Fruit fly (Drosophila melanogaster) whole organism, pupa: ENCODE results near the gene Tbc1d22.

Experiments used
- CG10348 ChIP-seq: fragments of 200-800 bp; sonication (Bioruptor generic); IDR thresholded peaks from 2 replicates; pipeline ENCODE4 v1.3.6; 2022; ENCODE audit warnings: missing biosample characterization, missing genetic modification characterization
- CG12605 ChIP-seq: fragments of 200-800 bp; sonication (Bioruptor generic); IDR thresholded peaks from 2 replicates; pipeline ENCODE4 v1.3.6; 2022; ENCODE audit warnings: missing biosample characterization, missing genetic modification characterization
- CG13204 ChIP-seq: fragments of 200-800 bp; sonication (Bioruptor generic); optimal IDR thresholded peaks from 2 replicates; lab custom pipeline; 2018; ENCODE audit warnings: missing biosample characterization, mild to moderate bottlenecking, missing genetic modification characterization, moderate library complexity
- CG14655 ChIP-seq: fragments of 200-800 bp; sonication (Bioruptor generic); optimal IDR thresholded peaks from 3 replicates; lab custom pipeline; 2017; ENCODE audit warnings: mild to moderate bottlenecking, missing biosample characterization, missing genetic modification reagents, missing genetic modification characterization
- CG15710 ChIP-seq: fragments of 200-800 bp; sonication (Bioruptor generic); optimal IDR thresholded peaks from 2 replicates; lab custom pipeline; 2018; ENCODE audit warnings: missing biosample characterization, mild to moderate bottlenecking, missing genetic modification characterization, moderate library complexity
- CG17806 ChIP-seq: fragments of 200-800 bp; sonication (Bioruptor generic); optimal IDR thresholded peaks from 2 replicates; lab custom pipeline; 2018; ENCODE audit warnings: missing biosample characterization, mild to moderate bottlenecking, missing genetic modification characterization, moderate library complexity
- CG32121 ChIP-seq: fragments of 200-800 bp; sonication (Bioruptor generic); IDR thresholded peaks from 2 replicates; pipeline ENCODE4 v1.3.6; 2022; ENCODE audit warnings: missing biosample characterization, missing genetic modification characterization
- CG34367 ChIP-seq: fragments of 200-800 bp; sonication (Bioruptor generic); optimal IDR thresholded peaks from 2 replicates; lab custom pipeline; 2018; ENCODE audit warnings: missing biosample characterization, mild to moderate bottlenecking, missing genetic modification characterization
- CG4496 ChIP-seq: fragments of 200-800 bp; sonication (Bioruptor generic); IDR thresholded peaks from 3 replicates; pipeline ENCODE4 v1.3.6; 2022; ENCODE audit warnings: missing biosample characterization, missing genetic modification characterization
- CG8159 ChIP-seq: fragments of 200-800 bp; sonication (Bioruptor generic); optimal IDR thresholded peaks from 3 replicates; lab custom pipeline; 2018; ENCODE audit warnings: missing biosample characterization, mild to moderate bottlenecking, missing genetic modification characterization, moderate library complexity
- CG8301 ChIP-seq: fragments of 200-800 bp; sonication (Bioruptor generic); optimal IDR thresholded peaks from 2 replicates; lab custom pipeline; 2018; ENCODE audit warnings: missing biosample characterization, mild to moderate bottlenecking, missing genetic modification characterization
- CG9948 ChIP-seq: fragments of 200-800 bp; sonication (Bioruptor generic); optimal IDR thresholded peaks from 2 replicates; lab custom pipeline; 2018; ENCODE audit warnings: missing biosample characterization, mild to moderate bottlenecking, missing genetic modification characterization, moderate library complexity
- D1 ChIP-seq: fragments of 200-800 bp; sonication (Bioruptor generic); optimal IDR thresholded peaks from 2 replicates; lab custom pipeline; 2018; ENCODE audit warnings: missing biosample characterization, mild to moderate bottlenecking, missing genetic modification characterization, moderate library complexity
- EcR ChIP-seq: fragments of 200-800 bp; sonication (Bioruptor generic); optimal IDR thresholded peaks from 3 replicates; lab custom pipeline; 2019; ENCODE audit warnings: missing biosample characterization, missing genetic modification characterization, mild to moderate bottlenecking, moderate library complexity, missing genetic modification reagents
- Ets98B ChIP-seq: fragments of 200-800 bp; sonication (Bioruptor generic); IDR thresholded peaks from 2 replicates; pipeline ENCODE4 v1.3.6; 2022; ENCODE audit warnings: missing biosample characterization, missing genetic modification characterization
- Pif1A ChIP-seq: fragments of 200-800 bp; sonication (Bioruptor generic); optimal IDR thresholded peaks from 3 replicates; lab custom pipeline; 2016; ENCODE audit warnings: missing biosample characterization, missing genetic modification characterization
- Pif1B ChIP-seq: fragments of 200-800 bp; sonication (Bioruptor generic); optimal IDR thresholded peaks from 3 replicates; lab custom pipeline; 2016; ENCODE audit warnings: missing biosample characterization, missing genetic modification characterization
- Snoo ChIP-seq: fragments of 200-800 bp; sonication (Bioruptor generic); optimal IDR thresholded peaks from 3 replicates; lab custom pipeline; 2017; ENCODE audit warnings: missing biosample characterization, mild to moderate bottlenecking, missing genetic modification characterization, inconsistent platforms
- fd96Ca ChIP-seq: fragments of 200-800 bp; sonication (Bioruptor generic); IDR thresholded peaks from 3 replicates; pipeline ENCODE4 v1.3.6; 2022; ENCODE audit warnings: missing biosample characterization, missing genetic modification characterization
- gl ChIP-seq: fragments of 200-800 bp; sonication (Bioruptor generic); optimal IDR thresholded peaks from 2 replicates; lab custom pipeline; 2018; ENCODE audit warnings: missing biosample characterization, mild to moderate bottlenecking, missing genetic modification characterization
- rn ChIP-seq: fragments of 200-800 bp; sonication (Bioruptor generic); IDR thresholded peaks from 2 replicates; pipeline ENCODE4 v1.3.6; 2022; ENCODE audit warnings: missing biosample characterization, missing genetic modification characterization

Tbc1d22 gene

DNA sequence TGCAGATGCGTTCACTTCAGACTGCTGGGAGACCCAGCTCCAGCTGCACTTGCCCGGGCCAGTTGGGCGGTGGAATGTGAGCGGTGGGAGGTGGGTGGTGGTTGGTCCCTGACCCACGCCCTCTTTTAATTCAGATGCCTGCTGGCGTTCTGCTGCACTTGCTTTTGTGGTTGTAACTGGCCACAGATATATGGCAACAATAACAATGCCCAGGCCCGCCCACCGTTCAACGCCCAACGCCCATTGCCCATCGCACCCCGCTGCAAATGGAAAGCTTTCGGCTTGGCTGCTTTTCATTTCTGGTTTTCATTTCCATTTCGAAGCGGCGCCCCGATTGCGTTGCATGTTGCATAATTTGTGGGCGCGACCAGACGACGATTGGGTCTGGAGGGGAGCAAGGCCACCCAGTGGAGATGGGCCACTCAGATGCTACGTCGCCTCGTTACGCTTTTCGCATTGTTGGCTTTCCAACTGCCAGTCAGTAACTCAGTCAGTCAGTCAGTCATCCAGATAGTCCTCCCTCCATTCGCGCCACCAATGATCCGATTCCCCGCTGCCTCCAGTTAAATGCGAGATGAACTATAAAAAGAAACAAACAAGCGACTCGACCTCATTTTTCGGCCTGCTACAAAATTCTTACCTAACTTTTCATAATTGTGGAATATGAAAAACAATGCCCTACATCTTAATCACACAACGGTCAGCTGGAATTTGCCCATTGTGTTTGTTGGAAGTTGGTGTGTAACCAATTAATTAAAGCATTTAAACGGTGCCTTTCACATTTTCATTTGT lies 11.6 kb upstream of the Tbc1d22 start:
- TF ChIP-seq rn (GFP tag; lab: Robert Waterston, UW) (no peak), EcR (peak; percentile 62), Pif1A (GFP tag; lab: Kevin White, UChicago) (no peak), CG13204 (GFP tag; lab: Kevin White, UChicago) (peak; percentile 20)

DNA sequence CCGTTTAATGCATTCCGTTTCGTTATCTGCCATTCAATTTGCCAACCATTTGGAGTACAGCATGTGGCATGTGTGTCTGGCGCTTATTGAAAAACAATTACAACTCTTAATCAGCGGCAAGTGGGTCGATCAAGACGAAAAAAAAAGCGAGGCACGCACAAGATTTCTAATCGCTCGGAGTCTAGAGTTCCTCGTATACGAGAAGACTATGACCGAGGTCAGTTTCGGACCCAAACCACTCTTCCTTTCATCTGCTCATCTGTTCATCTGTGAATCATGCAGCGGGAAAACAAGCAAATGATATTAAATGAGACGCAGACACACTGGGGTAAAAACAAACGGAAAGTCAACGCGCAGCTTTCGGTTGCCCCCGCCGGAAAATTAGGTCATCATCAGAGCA lies 10.5 kb upstream of the Tbc1d22 start:
- peak; percentile 40; the same call in 1 of the 3 replicates for TF ChIP-seq CG4496 (GFP tag; lab: Robert Waterston, UW)
- TF ChIP-seq CG9948 (tag; lab: Kevin White, UChicago): no peak

DNA sequence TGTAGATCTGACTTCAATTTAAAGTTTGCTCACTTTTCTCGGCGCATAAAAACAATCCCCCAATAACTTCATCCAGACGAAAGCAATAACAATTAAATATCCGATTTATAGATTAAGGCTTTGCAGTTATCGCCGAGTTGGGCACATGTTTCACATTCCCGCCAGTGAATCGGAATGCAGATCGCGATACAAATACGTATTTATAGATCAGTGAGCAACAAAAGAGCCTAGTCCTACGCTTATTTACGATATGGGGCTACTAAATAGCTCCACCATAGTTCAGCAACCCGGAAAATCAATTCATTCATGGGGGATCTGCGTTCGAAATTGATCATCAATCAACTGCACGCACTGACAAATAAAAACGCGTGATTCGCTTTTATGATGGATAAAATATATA lies 10.0 kb upstream of the Tbc1d22 start:
- TF ChIP-seq Pif1B (GFP tag; lab: Kevin White, UChicago) (no peak), CG4496 (GFP tag; lab: Robert Waterston, UW) (no peak), EcR (peak; percentile 64), Snoo (tag; lab: Kevin White, UChicago) (no peak)

DNA sequence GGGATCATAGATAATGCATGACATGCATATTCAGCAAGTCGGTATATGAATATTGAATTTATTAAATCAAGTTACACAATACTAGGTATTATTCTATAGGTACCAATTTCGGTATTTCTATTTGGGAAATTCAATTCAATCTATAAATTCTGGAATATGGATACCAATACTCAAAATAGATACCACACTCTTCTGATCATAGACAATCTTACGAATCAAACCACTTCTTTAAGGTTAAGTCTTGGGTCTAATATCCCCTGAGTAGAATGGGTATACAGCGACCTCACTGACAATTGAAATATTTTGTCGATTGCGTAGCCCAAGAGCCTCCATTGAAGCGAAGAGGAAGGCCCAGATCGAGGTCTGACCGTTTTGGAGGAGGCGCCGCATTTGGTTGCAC lies 9.2 kb upstream of the Tbc1d22 start:
- no peak for TF ChIP-seq CG32121 (GFP tag; lab: Robert Waterston, UW)
- TF ChIP-seq Snoo (tag; lab: Kevin White, UChicago): no peak

DNA sequence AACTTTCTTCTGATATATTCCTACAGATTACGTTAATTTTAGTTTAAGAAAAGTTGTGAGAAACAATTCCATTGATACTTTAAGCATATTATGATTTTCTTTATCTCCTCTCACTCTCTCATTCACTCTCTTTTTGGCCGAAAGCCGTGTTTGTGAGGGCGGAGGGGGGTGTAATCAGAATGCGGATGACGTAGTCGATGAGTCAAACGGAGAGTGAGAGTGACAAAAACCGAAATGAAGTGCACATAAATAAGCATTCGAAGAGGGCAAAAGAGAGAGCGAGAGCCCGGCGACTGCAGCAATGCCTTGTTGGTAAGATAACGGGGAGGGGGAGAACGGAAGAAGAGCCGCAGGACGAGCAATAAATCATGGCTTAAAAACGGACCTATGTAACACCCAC lies 7.7 kb upstream of the Tbc1d22 start:
- no peak for TF ChIP-seq CG13204 (GFP tag; lab: Kevin White, UChicago)

DNA sequence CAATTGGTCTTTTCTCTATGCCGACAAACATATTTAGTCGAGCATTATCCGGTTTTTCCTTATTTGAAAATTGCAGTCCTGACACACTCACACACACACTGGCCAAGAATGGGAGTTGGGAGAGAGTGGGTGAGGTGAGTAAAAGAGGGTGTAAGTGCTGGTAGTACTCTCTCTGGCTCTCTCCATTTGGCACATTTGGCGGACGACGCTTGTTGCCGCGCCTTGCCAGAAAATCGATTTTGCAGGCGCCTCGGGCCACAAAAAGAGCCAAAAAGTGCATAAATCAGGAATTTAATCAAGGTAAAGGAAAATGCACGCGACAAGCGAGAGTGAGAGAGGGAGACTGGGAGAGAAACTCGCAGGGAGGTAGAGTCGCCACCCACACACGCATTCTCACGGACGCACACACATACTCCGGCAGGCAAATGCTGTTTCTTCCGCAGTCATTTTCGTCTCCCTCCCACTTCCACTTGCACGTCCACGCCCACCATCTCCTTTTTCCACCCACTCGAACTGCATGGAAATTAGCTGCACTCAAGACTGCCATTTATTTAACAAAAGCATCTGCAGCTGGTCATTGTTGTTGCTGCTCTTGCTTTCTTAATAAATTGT lies 5.4 kb upstream of the Tbc1d22 start:
- TF ChIP-seq Pif1A (GFP tag; lab: Kevin White, UChicago): no peak
- TF ChIP-seq Ets98B: peak; percentile 10; the same call in 1 of the 2 replicates
- TF ChIP-seq fd96Ca (GFP tag; lab: Robert Waterston, UW): peak; percentile 36; the same call in 2 of the 3 replicates
- no peak for TF ChIP-seq Pif1B (GFP tag; lab: Kevin White, UChicago)
- TF ChIP-seq CG13204 (GFP tag; lab: Kevin White, UChicago): no peak
- TF ChIP-seq CG8301: no peak
- TF ChIP-seq CG10348 (GFP tag; lab: Robert Waterston, UW): no peak

DNA sequence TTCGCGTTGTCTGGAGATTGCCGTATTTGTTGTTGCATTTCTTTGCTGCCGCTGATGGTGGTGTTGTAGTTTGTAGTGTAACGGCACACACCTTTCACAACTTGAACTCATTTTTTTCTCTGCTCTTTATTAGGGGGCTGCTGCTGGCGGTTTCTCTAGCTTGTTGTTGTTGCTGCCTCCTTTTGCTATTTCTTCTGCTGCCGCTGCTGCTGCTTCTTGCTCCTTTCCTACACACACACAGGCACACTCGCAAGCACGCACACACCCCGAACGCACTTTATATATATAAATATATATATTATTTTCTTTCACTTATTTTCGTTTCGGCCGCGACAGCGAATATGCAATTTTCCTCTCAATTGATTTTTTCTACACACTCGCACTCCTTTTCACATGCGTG lies 4.8 kb upstream of the Tbc1d22 start:
- no peak for TF ChIP-seq rn (GFP tag; lab: Robert Waterston, UW)
- TF ChIP-seq Snoo (tag; lab: Kevin White, UChicago): no peak
- TF ChIP-seq CG4496 (GFP tag; lab: Robert Waterston, UW): no peak

DNA sequence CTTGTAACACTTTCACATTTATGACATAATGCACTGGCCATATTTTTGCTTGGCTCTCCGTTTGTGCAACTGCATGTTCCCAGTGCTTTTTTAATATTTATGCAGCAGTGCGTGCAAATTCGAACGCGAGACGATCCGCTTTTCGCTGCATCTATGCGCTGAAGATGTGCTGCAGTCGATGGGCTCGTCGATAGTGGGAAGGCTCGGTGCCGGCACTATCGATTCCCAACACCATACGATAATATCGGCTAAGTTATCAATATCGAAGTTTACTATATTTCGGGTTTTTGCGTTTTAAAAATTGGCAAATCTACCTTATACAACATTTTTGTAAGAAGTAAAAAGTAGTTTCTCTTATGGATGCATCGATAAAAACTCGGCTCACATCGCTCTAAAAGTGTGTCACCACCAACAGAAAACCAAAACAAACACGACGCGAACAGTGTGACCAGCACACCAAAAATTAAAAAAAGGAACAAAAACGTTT lies 4.3 kb upstream of the Tbc1d22 start, which contains the start of gene RhoGAP93B:
RhoGAP93B (minus strand) TSS at position 197 of the 487 bp plus-strand sequence.
- TF ChIP-seq Pif1A (GFP tag; lab: Kevin White, UChicago): no peak
- TF ChIP-seq Pif1B (GFP tag; lab: Kevin White, UChicago): no peak
- peak; percentile 83; the same call in 2 of the 3 replicates for TF ChIP-seq CG4496 (GFP tag; lab: Robert Waterston, UW)
- peak; percentile 87 for TF ChIP-seq CG10348 (GFP tag; lab: Robert Waterston, UW)
- TF ChIP-seq CG8301: no peak
- TF ChIP-seq CG17806 (tag; lab: Kevin White, UChicago): peak; percentile 69
- peak; percentile 47 for TF ChIP-seq gl (tag; lab: Kevin White, UChicago)
- TF ChIP-seq CG32121 (GFP tag; lab: Robert Waterston, UW): peak; percentile 88
- peak; percentile 75 for TF ChIP-seq CG8159
- peak; percentile 63 for TF ChIP-seq CG9948 (tag; lab: Kevin White, UChicago)
- peak; percentile 80 for TF ChIP-seq rn (GFP tag; lab: Robert Waterston, UW)
- TF ChIP-seq CG12605: peak; percentile 60
- TF ChIP-seq D1: no peak
- peak; percentile 64 for TF ChIP-seq CG34367 (tag; lab: Kevin White, UChicago)
- TF ChIP-seq EcR: peak; percentile 10
- TF ChIP-seq CG15710: peak; percentile 76
- no peak for TF ChIP-seq CG13204 (GFP tag; lab: Kevin White, UChicago)
- TF ChIP-seq Snoo (tag; lab: Kevin White, UChicago): peak; percentile 70
- peak; percentile 95 for TF ChIP-seq fd96Ca (GFP tag; lab: Robert Waterston, UW)
- peak; percentile 90 for TF ChIP-seq Ets98B
- TF ChIP-seq CG14655 (GFP tag; lab: Kevin White, UChicago): no peak
- TF ChIP-seq, all 21 proteins: peak for 15
